Fruit fly (Drosophila melanogaster) ovary, adult (tissue): ENCODE data around the gene CG14131.

Source experiments
- CG17801 ChIP-seq: fragments of 200-800 bp; optimal IDR thresholded peaks from 2 replicates; lab custom pipeline; 2019; ENCODE audit warnings: missing biosample characterization, mild to moderate bottlenecking, missing genetic modification characterization, moderate library complexity; ENCODE audit not compliant: partially characterized antibody

CG14131 gene

dm6 chr3L:11776731-11777130 is at the start of gene CG14131:
Gene CG14131 (plus strand): TSS chr3L:11777073.
- no peak for TF ChIP-seq CG17801 (GFP tag; lab: Kevin White, UChicago)

dm6 chr3L:11728147-11728546 is 48.7 kb upstream of the CG14131 start, which contains the start of gene sunn:
Gene sunn (plus strand): TSS chr3L:11728348.
- TF ChIP-seq CG17801 (GFP tag; lab: Kevin White, UChicago), result no peak

dm6 chr3L:11731841-11732240 is 45.0 kb upstream of the CG14131 start, which contains the start of gene CG32087:
Gene CG32087 (plus strand): TSS chr3L:11732141.
- no peak for TF ChIP-seq CG17801 (GFP tag; lab: Kevin White, UChicago)

dm6 chr3L:11751005-11751404 is 25.9 kb upstream of the CG14131 start, which contains the start of gene Gr68a:
Gene Gr68a (plus strand): TSS chr3L:11751305.
- no peak for TF ChIP-seq CG17801 (GFP tag; lab: Kevin White, UChicago)

dm6 chr3L:11764930-11765329 is 11.9 kb upstream of the CG14131 start:
- TF ChIP-seq CG17801 (GFP tag; lab: Kevin White, UChicago), result no peak

- no peak for TF ChIP-seq CG17801 (GFP tag; lab: Kevin White, UChicago)
Measured at dm6 chr3L:11765695-11766232, 11.1 kb upstream of the CG14131 start, which contains the start of gene loaf. Gene loaf (minus strand): TSS chr3L:11766182.

dm6 chr3L:11766563-11766962 is 10.3 kb upstream of the CG14131 start:
- TF ChIP-seq CG17801 (GFP tag; lab: Kevin White, UChicago), result no peak

dm6 chr3L:11772057-11772456 is 4.8 kb upstream of the CG14131 start, which contains the start of gene Muc68D:
Gene Muc68D (minus strand): TSS chr3L:11772157.
- no peak for TF ChIP-seq CG17801 (GFP tag; lab: Kevin White, UChicago)

dm6 chr3L:11772608-11773017 is 4.3 kb upstream of the CG14131 start:
- TF ChIP-seq CG17801 (GFP tag; lab: Kevin White, UChicago), result no peak

dm6 chr3L:11773796-11774195 is 3.1 kb upstream of the CG14131 start:
- TF ChIP-seq CG17801 (GFP tag; lab: Kevin White, UChicago), result no peak

- TF ChIP-seq CG17801 (GFP tag; lab: Kevin White, UChicago), result no peak
Measured at dm6 chr3L:11774401-11774800, 2.5 kb upstream of the CG14131 start, which contains the start of gene Tim13. Gene Tim13 (minus strand): TSS chr3L:11774501.

- TF ChIP-seq CG17801 (GFP tag; lab: Kevin White, UChicago), result peak; percentile 23
Measured at dm6 chr3L:11777348-11777958, 580 bp downstream of the CG14131 start.

dm6 chr3L:11785291-11785690 is 8.4 kb downstream of the CG14131 start:
- TF ChIP-seq CG17801 (GFP tag; lab: Kevin White, UChicago), result no peak

- no peak for TF ChIP-seq CG17801 (GFP tag; lab: Kevin White, UChicago)
Measured at dm6 chr3L:11788195-11788594, 11.3 kb downstream of the CG14131 start.

- no peak for TF ChIP-seq CG17801 (GFP tag; lab: Kevin White, UChicago)
Measured at dm6 chr3L:11788936-11789352, 12.1 kb downstream of the CG14131 start.

dm6 chr3L:11789773-11790172 is 12.9 kb downstream of the CG14131 start, which contains the start of gene Pi3K68D:
Gene Pi3K68D (minus strand): TSS chr3L:11790013.
- TF ChIP-seq CG17801 (GFP tag; lab: Kevin White, UChicago), result peak; percentile 21
